Worm (Caenorhabditis elegans) whole organism, L1 larva: ENCODE results near the gene D1054.9.
A peak's percentile ranks its signal among the peaks of the same experiment; 100 is the strongest.

Experiments
- C04F5.9 ChIP-seq: sonication (generic microtip); optimal IDR thresholded peaks from 2 replicates; lab custom pipeline; 2016; ENCODE audit warnings: missing genetic modification characterization, missing compliant biosample characterization
- C16A3.4 ChIP-seq: fragments of 150-350 bp; optimal IDR thresholded peaks from 2 replicates; lab custom pipeline; 2014; ENCODE audit warnings: missing biosample characterization, missing genetic modification characterization
- C34B4.2 ChIP-seq: sonication (generic microtip); optimal IDR thresholded peaks from 2 replicates; lab custom pipeline; 2017; ENCODE audit warnings: mild to moderate bottlenecking, missing genetic modification characterization, missing compliant biosample characterization
- F16B12.6 ChIP-seq: fragments of 150-350 bp; optimal IDR thresholded peaks from 2 replicates; lab custom pipeline; 2014; ENCODE audit warnings: missing biosample characterization, missing genetic modification characterization
- alr-1 ChIP-seq: fragments of 200-800 bp; sonication (Bioruptor generic); optimal IDR thresholded peaks from 2 replicates; lab custom pipeline; 2018; ENCODE audit warnings: borderline replicate concordance, mild to moderate bottlenecking, missing genetic modification characterization, missing compliant biosample characterization
- aly-2 ChIP-seq: fragments of 150-350 bp; optimal IDR thresholded peaks from 2 replicates; lab custom pipeline; 2014; ENCODE audit warnings: missing biosample characterization, missing genetic modification characterization
- ama-1 ChIP-seq: fragments of 150-350 bp; optimal IDR thresholded peaks from 2 replicates; lab custom pipeline; 2014
- blmp-1 ChIP-seq: fragments of 150-350 bp; optimal IDR thresholded peaks from 2 replicates; lab custom pipeline; 2014; ENCODE audit warnings: missing biosample characterization, missing genetic modification characterization
- ceh-82 ChIP-seq, 3 experiments: fragments of 150-350 bp in 1 of 3; sonication (generic microtip) in 2 of 3; optimal IDR thresholded peaks; 2 replicates each; lab custom pipeline; 2014 to 2017; ENCODE audit warnings: missing biosample characterization in 3 of 3, missing genetic modification characterization in 3 of 3
- dpl-1 ChIP-seq, 3 experiments: fragments of 150-350 bp in 2 of 3; sonication (generic microtip) in 1 of 3; optimal IDR thresholded peaks; 2 replicates each; lab custom pipeline; 2014 to 2017; ENCODE audit warnings: missing biosample characterization in 3 of 3, missing genetic modification characterization in 3 of 3, missing genetic modification reagents in 3 of 3
- efl-1 ChIP-seq, 4 experiments: fragments of 150-350 bp; optimal IDR thresholded peaks in 3 of 4; peaks in 1 of 4; 1 replicate in 1 of 4; 2 replicates in 3 of 4; lab custom pipeline; 2014; ENCODE audit warnings: missing biosample characterization in 2 of 4, missing genetic modification characterization in 2 of 4, missing genetic modification reagents in 2 of 4
- egl-13 ChIP-seq: sonication (generic microtip); optimal IDR thresholded peaks from 2 replicates; lab custom pipeline; 2016; ENCODE audit warnings: missing genotype, missing genetic modification reagents, missing genetic modification characterization, missing compliant biosample characterization
- elt-2 ChIP-seq: sonication (generic microtip); optimal IDR thresholded peaks from 2 replicates; lab custom pipeline; 2016; ENCODE audit warnings: missing genetic modification characterization, mild to moderate bottlenecking, inconsistent platforms, missing compliant biosample characterization, missing genetic modification reagents
- fkh-10 ChIP-seq: sonication (generic microtip); optimal IDR thresholded peaks from 2 replicates; lab custom pipeline; 2017; ENCODE audit warnings: missing biosample characterization, missing genetic modification reagents, missing genetic modification characterization
- fkh-8 ChIP-seq: sonication (generic microtip); optimal IDR thresholded peaks from 2 replicates; lab custom pipeline; 2016; ENCODE audit warnings: mild to moderate bottlenecking, missing genetic modification characterization, missing compliant biosample characterization
- fos-1 ChIP-seq: fragments of 150-350 bp; optimal IDR thresholded peaks from 2 replicates; lab custom pipeline; 2014; ENCODE audit warnings: missing biosample characterization, missing genetic modification characterization
- hpl-2 ChIP-seq: fragments of 150-350 bp; optimal IDR thresholded peaks from 2 replicates; lab custom pipeline; 2014; ENCODE audit warnings: missing biosample characterization, missing genetic modification reagents, missing genetic modification characterization
- irx-1 ChIP-seq: sonication (generic microtip); optimal IDR thresholded peaks from 2 replicates; lab custom pipeline; 2016; ENCODE audit warnings: missing genetic modification characterization, missing compliant biosample characterization
- jun-1 ChIP-seq: fragments of 150-350 bp; optimal IDR thresholded peaks from 2 replicates; lab custom pipeline; 2014; ENCODE audit warnings: missing biosample characterization, missing genetic modification reagents, missing genetic modification characterization
- lin-13 ChIP-seq: fragments of 150-350 bp; optimal IDR thresholded peaks from 2 replicates; lab custom pipeline; 2014; ENCODE audit warnings: missing biosample characterization, missing genetic modification reagents, missing genetic modification characterization
- lin-35 ChIP-seq, 2 experiments: fragments of 150-350 bp; optimal IDR thresholded peaks; 2 replicates each; lab custom pipeline; 2014; ENCODE audit warnings: missing biosample characterization in 2 of 2, missing genetic modification characterization in 2 of 2, missing genetic modification reagents in 2 of 2
- lin-39 ChIP-seq: fragments of 150-350 bp; optimal IDR thresholded peaks from 2 replicates; lab custom pipeline; 2014; ENCODE audit warnings: missing biosample characterization, missing genetic modification reagents, missing genetic modification characterization
- mef-2 ChIP-seq: fragments of 150-350 bp; optimal IDR thresholded peaks from 2 replicates; lab custom pipeline; 2014; ENCODE audit warnings: missing biosample characterization, missing genetic modification characterization
- nhr-11 ChIP-seq: fragments of 150-350 bp; optimal IDR thresholded peaks from 2 replicates; lab custom pipeline; 2014; ENCODE audit warnings: missing biosample characterization, missing genetic modification characterization
- nhr-12 ChIP-seq: sonication (generic microtip); optimal IDR thresholded peaks from 2 replicates; lab custom pipeline; 2017; ENCODE audit warnings: missing biosample characterization, missing genetic modification characterization
- nhr-19 ChIP-seq: fragments of 200-800 bp; sonication (Bioruptor generic); conservative IDR thresholded peaks from 2 replicates; pipeline ENCODE4 v1.3.6; 2022; ENCODE audit warnings: missing genetic modification characterization, missing compliant biosample characterization
- nhr-20 ChIP-seq: sonication (generic microtip); optimal IDR thresholded peaks from 2 replicates; lab custom pipeline; 2016; ENCODE audit warnings: mild to moderate bottlenecking, missing genetic modification characterization, missing compliant biosample characterization
- nhr-237 ChIP-seq: fragments of 150-350 bp; optimal IDR thresholded peaks from 2 replicates; lab custom pipeline; 2014; ENCODE audit warnings: missing biosample characterization, missing genetic modification characterization
- nhr-71 ChIP-seq: sonication (generic microtip); optimal IDR thresholded peaks from 2 replicates; lab custom pipeline; 2016; ENCODE audit warnings: mild to moderate bottlenecking, missing genetic modification characterization, moderate library complexity, missing compliant biosample characterization
- nhr-76 ChIP-seq: sonication (generic microtip); optimal IDR thresholded peaks from 2 replicates; lab custom pipeline; 2017; ENCODE audit warnings: missing biosample characterization, missing genetic modification characterization
- nhr-85 ChIP-seq: sonication (generic microtip); peaks from one replicate; lab custom pipeline; 2016; ENCODE audit warnings: missing genetic modification characterization, inconsistent platforms, missing compliant biosample characterization
- pqm-1 ChIP-seq: sonication (generic microtip); optimal IDR thresholded peaks from 3 replicates; lab custom pipeline; 2017; ENCODE audit warnings: missing biosample characterization, missing genetic modification characterization
- snpc-4 ChIP-seq: fragments of 150-350 bp; optimal IDR thresholded peaks from 2 replicates; lab custom pipeline; 2014; ENCODE audit warnings: missing biosample characterization, missing genetic modification characterization
- sptf-1 ChIP-seq: fragments of 150-350 bp; optimal IDR thresholded peaks from 2 replicates; lab custom pipeline; 2014; ENCODE audit warnings: missing biosample characterization, missing genetic modification characterization
- sup-37 ChIP-seq: fragments of 200-800 bp; sonication (Bioruptor generic); optimal IDR thresholded peaks from 2 replicates; lab custom pipeline; 2018; ENCODE audit warnings: mild to moderate bottlenecking, missing genetic modification characterization, missing compliant biosample characterization
- swsn-7 ChIP-seq: sonication (generic microtip); optimal IDR thresholded peaks from 2 replicates; lab custom pipeline; 2016; ENCODE audit warnings: missing genetic modification characterization, missing compliant biosample characterization
- tbx-2 ChIP-seq: sonication (generic microtip); optimal IDR thresholded peaks from 2 replicates; lab custom pipeline; 2016; ENCODE audit warnings: missing genetic modification characterization, missing compliant biosample characterization
- tlp-1 ChIP-seq: fragments of 150-350 bp; optimal IDR thresholded peaks from 2 replicates; lab custom pipeline; 2014; ENCODE audit warnings: missing biosample characterization, missing genetic modification characterization
- unc-130 ChIP-seq: fragments of 150-350 bp; optimal IDR thresholded peaks from 2 replicates; lab custom pipeline; 2017; ENCODE audit warnings: missing biosample characterization, missing genetic modification characterization, inconsistent platforms
- unc-30 ChIP-seq: sonication (generic microtip); optimal IDR thresholded peaks from 2 replicates; lab custom pipeline; 2017; ENCODE audit warnings: missing biosample characterization, missing genetic modification characterization
- unc-62 ChIP-seq: fragments of 150-350 bp; optimal IDR thresholded peaks from 2 replicates; lab custom pipeline; 2014; ENCODE audit warnings: missing biosample characterization, missing genetic modification reagents, missing genetic modification characterization
- unc-86 ChIP-seq: sonication (generic microtip); optimal IDR thresholded peaks from 2 replicates; lab custom pipeline; 2016; ENCODE audit warnings: missing genetic modification characterization, missing compliant biosample characterization
- zag-1 ChIP-seq: fragments of 150-350 bp; optimal IDR thresholded peaks from 2 replicates; lab custom pipeline; 2014; ENCODE audit warnings: missing biosample characterization, missing genetic modification characterization
- zip-4 ChIP-seq: fragments of 200-800 bp; sonication (Bioruptor generic); optimal IDR thresholded peaks from 2 replicates; lab custom pipeline; 2018; ENCODE audit warnings: mild to moderate bottlenecking, missing genetic modification characterization, moderate library complexity, missing compliant biosample characterization

Gene D1054.9

ce11 chrV:10747263-10747951 is 43.5 kb downstream of the D1054.9 start, which contains the start of the genes selt-1.2 and F28H7.2:
TSS of gene selt-1.2 (minus strand) at chrV:10747363.
TSS of gene F28H7.2 (plus strand) at chrV:10747901.
- TF ChIP-seq irx-1 (tag; lab: Kevin White, UChicago) (no peak), efl-1 (optimal IDR thresholded peaks at IDR 0.05; lab: Kevin White, UChicago) (no peak), efl-1 (GFP tag; optimal IDR thresholded peaks at IDR 0.05 in 1 of 2; lab: Kevin White, UChicago) (peak in 1 of 2 experiments; percentile 77), nhr-20 (tag; lab: Kevin White, UChicago) (peak; percentile 4)

- no peak for TF ChIP-seq nhr-19
- no peak for TF ChIP-seq mef-2
- TF ChIP-seq, all 84 proteins: peak for 0
Measured at ce11 chrV:10745034-10745433, 45.8 kb downstream of the D1054.9 start, which contains the start of gene srj-21. TSS of gene srj-21 (plus strand) at chrV:10745334.

ce11 chrV:10743649-10744048 is 47.2 kb downstream of the D1054.9 start, which contains the start of gene srj-22:
TSS of gene srj-22 (minus strand) at chrV:10743749.
- no peak for TF ChIP-seq ceh-82 (tag; optimal IDR thresholded peaks at IDR 0.05; lab: Kevin White, UChicago)
- TF ChIP-seq mef-2: no peak
- no peak for TF ChIP-seq nhr-71 (tag; lab: Kevin White, UChicago)
- no peak for TF ChIP-seq pqm-1 (tag; lab: Kevin White, UChicago)

- TF ChIP-seq efl-1 (optimal IDR thresholded peaks at IDR 0.05; lab: Kevin White, UChicago) (no peak), efl-1 (GFP tag; optimal IDR thresholded peaks at IDR 0.05 in 1 of 2; lab: Kevin White, UChicago) (peak in 1 of 2 experiments; percentile 69), sptf-1 (no peak)
Measured at ce11 chrV:10741357-10741756, 49.5 kb downstream of the D1054.9 start, which contains the start of gene ZC302.3. TSS of gene ZC302.3 (minus strand) at chrV:10741457.

- peak; percentile 49 for TF ChIP-seq snpc-4 (tag; lab: Kevin White, UChicago)
- peak; percentile 41 for TF ChIP-seq egl-13
- TF ChIP-seq hpl-2 (GFP tag; lab: Kevin White, UChicago): no peak
- no peak for TF ChIP-seq tbx-2
- no peak for TF ChIP-seq fkh-10 (GFP tag; lab: Kevin White, UChicago)
- no peak for TF ChIP-seq alr-1
- TF ChIP-seq nhr-12: no peak
- no peak for TF ChIP-seq zag-1
- TF ChIP-seq unc-86 (tag; lab: Kevin White, UChicago): peak; percentile 51
- no peak for TF ChIP-seq sptf-1
- no peak for TF ChIP-seq nhr-76 (tag; lab: Kevin White, UChicago)
- TF ChIP-seq unc-30 (tag; lab: Kevin White, UChicago): no peak
- no peak for TF ChIP-seq ama-1
- TF ChIP-seq elt-2 (tag; lab: Kevin White, UChicago): peak; percentile 18
- TF ChIP-seq jun-1 (tag; lab: Kevin White, UChicago): no peak
- peak; percentile 80 for TF ChIP-seq nhr-20 (tag; lab: Kevin White, UChicago)
- peak; percentile 56 for TF ChIP-seq lin-13 (GFP tag; lab: Kevin White, UChicago)
- no peak for TF ChIP-seq nhr-237
- no peak for TF ChIP-seq aly-2
- no peak for TF ChIP-seq unc-62 (GFP tag; lab: Kevin White, UChicago)
- no peak for TF ChIP-seq nhr-11 (tag; lab: Kevin White, UChicago)
- peak; percentile 33 for TF ChIP-seq F16B12.6
- no peak for TF ChIP-seq C34B4.2
- TF ChIP-seq nhr-85 (tag; lab: Kevin White, UChicago): peak; percentile 75
- TF ChIP-seq lin-35 (GFP tag; optimal IDR thresholded peaks at IDR 0.05; lab: Kevin White, UChicago): peak; percentile 85 to 92
- TF ChIP-seq unc-130 (tag; lab: Kevin White, UChicago): peak; percentile 69
- TF ChIP-seq swsn-7 (tag; lab: Kevin White, UChicago): peak; percentile 75
- peak; percentile 48 for TF ChIP-seq fkh-8
- peak; percentile 84 to 92 (median 88) for TF ChIP-seq dpl-1 (GFP tag; optimal IDR thresholded peaks at IDR 0.05; lab: Kevin White, UChicago)
- TF ChIP-seq C16A3.4 (tag; lab: Kevin White, UChicago): peak; percentile 50
- no peak for TF ChIP-seq fos-1 (tag; lab: Kevin White, UChicago)
- TF ChIP-seq tlp-1 (tag; lab: Kevin White, UChicago): no peak
- no peak for TF ChIP-seq lin-39 (tag; lab: Kevin White, UChicago)
- peak; percentile 60 for TF ChIP-seq blmp-1 (tag; lab: Kevin White, UChicago)
- TF ChIP-seq C04F5.9 (tag; lab: Kevin White, UChicago): peak; percentile 29
- TF ChIP-seq zip-4 (GFP tag; lab: Kevin White, UChicago): no peak
- TF ChIP-seq sup-37 (GFP tag; lab: Kevin White, UChicago): no peak
Measured at ce11 chrV:10736756-10737155, 54.1 kb downstream of the D1054.9 start, which contains the start of the genes mre-11 and wdr-5.3. TSS of gene mre-11 (minus strand) at chrV:10736868. TSS of gene wdr-5.3 (plus strand) at chrV:10737116.
